Fruit fly (Drosophila melanogaster): Measurements from ENCODE around the gene CG42371.

dm6 chr2L:2193357-2193780 is 23.7 kb downstream of the CG42371 start:
- TF ChIP-seq gl (tag; optimal IDR thresholded peaks at IDR 0.05) (peak; percentile 65), EcR (GFP tag; optimal IDR thresholded peaks at IDR 0.05) (peak; percentile 87), Snoo (tag; optimal IDR thresholded peaks at IDR 0.05) (peak; percentile 81), CG17806 (tag; optimal IDR thresholded peaks at IDR 0.05) (peak; percentile 32), CG13204 (GFP tag; optimal IDR thresholded peaks at IDR 0.05) (peak; percentile 41), CG32121 (GFP tag; IDR thresholded peaks at IDR 0.05) (no peak), CG8301 (tag; optimal IDR thresholded peaks at IDR 0.05) (peak; percentile 35), CG15710 (tag; optimal IDR thresholded peaks at IDR 0.05) (peak; percentile 27), CG9948 (tag; optimal IDR thresholded peaks at IDR 0.05) (no peak), CG34367 (tag; optimal IDR thresholded peaks at IDR 0.05) (peak; percentile 12), CG12605 (GFP tag; IDR thresholded peaks at IDR 0.05) (no peak), rn (GFP tag; IDR thresholded peaks at IDR 0.05) (no peak), CG10348 (GFP tag; IDR thresholded peaks at IDR 0.05) (no peak), D1 (tag; optimal IDR thresholded peaks at IDR 0.05) (no peak)
